Worm (Caenorhabditis elegans) whole organism, L1 larva: ENCODE results near the gene F18E3.13.
A peak's percentile ranks its signal among the peaks of the same experiment; 100 is the strongest.

Source experiments
- C04F5.9 ChIP-seq: sonication (generic microtip); optimal IDR thresholded peaks from 2 replicates; lab custom pipeline; 2016; ENCODE audit warnings: missing genetic modification characterization, missing compliant biosample characterization
- C34B4.2 ChIP-seq: sonication (generic microtip); optimal IDR thresholded peaks from 2 replicates; lab custom pipeline; 2017; ENCODE audit warnings: mild to moderate bottlenecking, missing genetic modification characterization, missing compliant biosample characterization
- Y116A8C.19 ChIP-seq: sonication (generic microtip); optimal IDR thresholded peaks from 2 replicates; lab custom pipeline; 2016; ENCODE audit warnings: missing compliant biosample characterization, missing genetic modification characterization, borderline replicate concordance
- blmp-1 ChIP-seq: fragments of 150-350 bp; optimal IDR thresholded peaks from 2 replicates; lab custom pipeline; 2014; ENCODE audit warnings: missing biosample characterization, missing genetic modification characterization
- ceh-63 ChIP-seq: fragments of 200-800 bp; sonication (Bioruptor generic); optimal IDR thresholded peaks from 2 replicates; lab custom pipeline; 2018; ENCODE audit warnings: mild to moderate bottlenecking, missing genetic modification characterization, missing compliant biosample characterization
- ceh-8 ChIP-seq: fragments of 200-800 bp; sonication (Bioruptor generic); optimal IDR thresholded peaks from 2 replicates; lab custom pipeline; 2018; ENCODE audit warnings: mild to moderate bottlenecking, missing genetic modification characterization, moderate library complexity, missing compliant biosample characterization
- ceh-82 ChIP-seq, 3 experiments: fragments of 150-350 bp in 1 of 3; sonication (generic microtip) in 2 of 3; optimal IDR thresholded peaks; 2 replicates each; lab custom pipeline; 2014 to 2017; ENCODE audit warnings: missing biosample characterization in 3 of 3, missing genetic modification characterization in 3 of 3
- efl-1 ChIP-seq, 4 experiments: fragments of 150-350 bp; optimal IDR thresholded peaks in 3 of 4; peaks in 1 of 4; 1 replicate in 1 of 4; 2 replicates in 3 of 4; lab custom pipeline; 2014; ENCODE audit warnings: missing biosample characterization in 2 of 4, missing genetic modification characterization in 2 of 4, missing genetic modification reagents in 2 of 4
- elt-3 ChIP-seq, 6 experiments: fragments of 150-350 bp in 1 of 6; sonication (generic microtip); optimal IDR thresholded peaks; 2 replicates each; lab custom pipeline; 2017 to 2018; ENCODE audit warnings: missing biosample characterization in 6 of 6, missing genetic modification characterization in 6 of 6, inconsistent platforms in 1 of 6
- fkh-8 ChIP-seq: sonication (generic microtip); optimal IDR thresholded peaks from 2 replicates; lab custom pipeline; 2016; ENCODE audit warnings: mild to moderate bottlenecking, missing genetic modification characterization, missing compliant biosample characterization
- hlh-4 ChIP-seq: sonication (generic microtip); optimal IDR thresholded peaks from 2 replicates; lab custom pipeline; 2016; ENCODE audit warnings: mild to moderate bottlenecking, missing genetic modification characterization, missing compliant biosample characterization
- irx-1 ChIP-seq: sonication (generic microtip); optimal IDR thresholded peaks from 2 replicates; lab custom pipeline; 2016; ENCODE audit warnings: missing genetic modification characterization, missing compliant biosample characterization
- lin-13 ChIP-seq: fragments of 150-350 bp; optimal IDR thresholded peaks from 2 replicates; lab custom pipeline; 2014; ENCODE audit warnings: missing biosample characterization, missing genetic modification reagents, missing genetic modification characterization
- lin-14 ChIP-seq: fragments of 200-800 bp; sonication (Bioruptor generic); optimal IDR thresholded peaks from 2 replicates; lab custom pipeline; 2018; ENCODE audit warnings: mild to moderate bottlenecking, missing genetic modification characterization, moderate library complexity, missing compliant biosample characterization
- lin-15B ChIP-seq: fragments of 150-350 bp; sonication (generic microtip); optimal IDR thresholded peaks from 3 replicates; lab custom pipeline; 2014; ENCODE audit warnings: missing biosample characterization, missing genetic modification characterization
- mab-9 ChIP-seq: fragments of 200-800 bp; sonication (Bioruptor generic); IDR thresholded peaks from 2 replicates; pipeline ENCODE4 v1.3.6; 2022; ENCODE audit warnings: missing genetic modification reagents, missing genetic modification characterization, missing compliant biosample characterization
- mef-2 ChIP-seq: fragments of 150-350 bp; optimal IDR thresholded peaks from 2 replicates; lab custom pipeline; 2014; ENCODE audit warnings: missing biosample characterization, missing genetic modification characterization
- nhr-19 ChIP-seq: fragments of 200-800 bp; sonication (Bioruptor generic); conservative IDR thresholded peaks from 2 replicates; pipeline ENCODE4 v1.3.6; 2022; ENCODE audit warnings: missing genetic modification characterization, missing compliant biosample characterization
- nhr-237 ChIP-seq: fragments of 150-350 bp; optimal IDR thresholded peaks from 2 replicates; lab custom pipeline; 2014; ENCODE audit warnings: missing biosample characterization, missing genetic modification characterization
- nhr-71 ChIP-seq: sonication (generic microtip); optimal IDR thresholded peaks from 2 replicates; lab custom pipeline; 2016; ENCODE audit warnings: mild to moderate bottlenecking, missing genetic modification characterization, moderate library complexity, missing compliant biosample characterization
- nhr-85 ChIP-seq: sonication (generic microtip); peaks from one replicate; lab custom pipeline; 2016; ENCODE audit warnings: missing genetic modification characterization, inconsistent platforms, missing compliant biosample characterization
- nhr-90 ChIP-seq: sonication (generic microtip); optimal IDR thresholded peaks from 2 replicates; lab custom pipeline; 2016; ENCODE audit warnings: mild to moderate bottlenecking, missing genetic modification characterization, missing compliant biosample characterization; ENCODE audit not compliant: poor library complexity
- pax-3 ChIP-seq: fragments of 200-800 bp; sonication (Bioruptor generic); optimal IDR thresholded peaks from 2 replicates; lab custom pipeline; 2018; ENCODE audit warnings: mild to moderate bottlenecking, missing genetic modification characterization, moderate library complexity, missing compliant biosample characterization
- sptf-1 ChIP-seq: fragments of 150-350 bp; optimal IDR thresholded peaks from 2 replicates; lab custom pipeline; 2014; ENCODE audit warnings: missing biosample characterization, missing genetic modification characterization
- tbx-2 ChIP-seq: sonication (generic microtip); optimal IDR thresholded peaks from 2 replicates; lab custom pipeline; 2016; ENCODE audit warnings: missing genetic modification characterization, missing compliant biosample characterization
- unc-130 ChIP-seq: fragments of 150-350 bp; optimal IDR thresholded peaks from 2 replicates; lab custom pipeline; 2017; ENCODE audit warnings: missing biosample characterization, missing genetic modification characterization, inconsistent platforms
- unc-86 ChIP-seq: sonication (generic microtip); optimal IDR thresholded peaks from 2 replicates; lab custom pipeline; 2016; ENCODE audit warnings: missing genetic modification characterization, missing compliant biosample characterization
- unc-98 ChIP-seq: fragments of 200-800 bp; sonication (Bioruptor generic); IDR thresholded peaks from 2 replicates; pipeline ENCODE4 v1.3.6; 2022; ENCODE audit warnings: missing genetic modification characterization, missing compliant biosample characterization
- ztf-11 ChIP-seq, 2 experiments: sonication (generic microtip); optimal IDR thresholded peaks; 2 replicates each; lab custom pipeline; 2016 to 2017; ENCODE audit warnings: missing genetic modification characterization in 2 of 2, missing biosample characterization in 1 of 2, missing compliant biosample characterization in 1 of 2

Gene F18E3.13

DNA sequence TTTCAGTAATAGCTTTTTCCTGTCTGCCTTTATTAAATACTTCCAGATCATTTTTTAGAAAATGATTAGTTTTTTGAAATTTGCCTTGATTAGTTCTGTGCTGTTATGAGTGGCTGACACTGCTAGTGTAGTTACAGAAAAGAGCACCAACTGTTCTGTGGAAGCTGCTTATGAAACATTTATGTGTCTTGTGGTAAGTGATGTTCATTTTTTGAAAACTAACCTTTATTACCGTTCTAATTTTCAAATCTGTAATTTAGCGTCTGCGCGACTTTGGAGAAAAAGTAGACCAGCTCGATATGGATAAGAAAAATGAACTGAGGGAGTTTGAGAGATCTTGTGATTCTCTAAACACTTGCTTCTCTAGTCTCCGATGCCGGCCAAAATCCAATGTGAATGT is 46.4 kb upstream of the F18E3.13 start, which contains the start of gene srj-14:
TSS of gene srj-14 (plus strand) at position 131 of the 400 bp plus-strand sequence.
- no peak for TF ChIP-seq ztf-11 (tag; optimal IDR thresholded peaks at IDR 0.05; lab: Kevin White, UChicago)
- TF ChIP-seq mab-9 (GFP tag; lab: Robert Waterston, UW) = no peak
- TF ChIP-seq mef-2 = no peak
- TF ChIP-seq efl-1 (optimal IDR thresholded peaks at IDR 0.05; lab: Kevin White, UChicago) = no peak
- peak in 1 of 2 experiments; percentile 77 for TF ChIP-seq efl-1 (GFP tag; optimal IDR thresholded peaks at IDR 0.05 in 1 of 2; lab: Kevin White, UChicago)
- no peak for TF ChIP-seq lin-13

DNA sequence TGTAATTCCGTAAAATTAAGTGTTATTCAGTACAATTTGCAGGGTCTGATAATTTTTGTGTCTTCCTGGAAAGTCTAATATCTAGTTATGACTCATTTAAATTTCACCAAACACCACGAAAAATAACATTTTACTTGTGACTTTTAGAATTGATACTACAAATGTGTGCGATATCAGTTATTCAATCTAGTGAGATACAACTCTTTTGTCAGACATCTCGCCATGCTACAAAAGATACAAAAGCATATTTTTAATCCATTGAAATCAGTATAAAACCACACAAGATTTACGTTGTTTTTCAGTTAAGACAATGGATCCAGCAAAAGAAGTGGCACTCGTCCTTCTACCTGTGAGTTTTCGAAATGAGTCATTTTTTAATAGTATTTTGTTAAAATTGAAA is 41.9 kb upstream of the F18E3.13 start, which contains the start of gene srx-56:
TSS of gene srx-56 (plus strand) at position 301 of the 400 bp plus-strand sequence.
- TF ChIP-seq lin-14 = no peak
- TF ChIP-seq fkh-8 = peak; percentile 50

DNA sequence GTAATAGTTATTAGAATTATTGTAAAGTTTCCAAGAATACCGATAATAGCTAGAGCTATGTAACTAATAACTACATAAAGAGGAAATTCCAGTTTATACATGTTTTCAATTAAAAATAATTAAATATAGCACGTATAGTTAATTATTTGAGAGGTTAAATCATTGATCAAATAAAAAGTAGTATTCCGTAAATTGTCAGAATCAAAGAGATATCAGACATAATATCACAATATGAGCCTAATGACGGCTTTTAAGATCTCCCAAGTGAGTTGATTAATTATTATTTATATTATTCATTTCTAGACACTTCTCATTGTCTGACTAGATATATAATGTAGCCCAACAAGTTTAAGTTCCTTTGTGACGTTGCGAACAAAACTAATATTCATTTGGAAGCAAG is 36.6 kb upstream of the F18E3.13 start, which contains the start of gene srsx-24:
TSS of gene srsx-24 (minus strand) at position 101 of the 400 bp plus-strand sequence.
- TF ChIP-seq ceh-8 (GFP tag; lab: Kevin White, UChicago) (peak; percentile 40), elt-3 (tag; optimal IDR thresholded peaks at IDR 0.05; lab: Kevin White, UChicago) (no peak), sptf-1 (tag; lab: Kevin White, UChicago) (no peak)
- TF ChIP-seq, all 84 proteins: peak for 1

DNA sequence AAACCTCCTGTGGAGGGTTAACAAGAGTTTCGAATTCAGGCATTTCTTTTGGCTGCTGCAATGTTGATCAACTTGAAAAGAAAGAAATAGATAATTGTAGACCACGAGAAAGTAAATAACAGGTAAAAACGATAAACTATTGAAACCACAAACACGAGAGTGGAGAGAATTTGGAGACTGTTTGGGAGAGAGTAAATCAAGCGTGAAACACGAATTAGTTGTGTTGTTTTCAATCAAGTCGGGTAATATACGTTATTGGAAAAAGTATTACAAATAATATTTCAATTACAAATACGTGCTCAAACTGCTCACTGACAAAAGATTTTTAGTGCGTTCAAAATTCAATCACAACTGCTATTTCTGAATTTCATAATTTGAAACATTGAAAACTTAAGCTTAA is 35.0 kb upstream of the F18E3.13 start, which contains the start of gene C03G6.17:
TSS of gene C03G6.17 (minus strand) at position 101 of the 400 bp plus-strand sequence.
- TF ChIP-seq unc-86 = no peak
- peak; percentile 22 for TF ChIP-seq blmp-1 (tag; lab: Kevin White, UChicago)
- peak; percentile 63 for TF ChIP-seq nhr-85 (tag; lab: Kevin White, UChicago)
- TF ChIP-seq irx-1 (tag; lab: Kevin White, UChicago) = no peak

DNA sequence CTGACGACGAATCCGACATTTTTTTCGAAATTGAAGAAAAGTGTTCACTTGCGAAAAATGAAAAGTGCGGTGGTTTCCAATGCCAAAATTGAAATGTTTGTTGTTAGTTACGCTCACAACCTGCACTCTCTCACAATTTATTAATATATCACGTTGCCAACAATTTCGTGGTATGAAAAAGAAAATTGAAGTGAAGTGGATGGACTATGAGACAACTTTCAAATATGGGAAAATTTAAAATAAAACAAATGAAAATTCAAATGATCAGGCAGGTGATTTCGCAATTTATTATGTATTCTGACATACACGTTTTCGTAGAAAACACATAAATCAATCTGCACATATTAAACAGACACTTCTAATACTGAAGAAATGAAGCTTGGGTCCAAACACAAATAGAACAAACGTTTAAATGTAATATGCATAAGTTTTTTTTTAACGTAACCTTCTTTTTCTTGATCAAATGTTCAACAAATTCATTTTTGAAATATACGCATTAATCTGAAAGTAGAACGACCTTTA is 29.9 kb upstream of the F18E3.13 start, which contains the start of gene srp-6:
TSS of gene srp-6 (minus strand) at position 51 of the 522 bp plus-strand sequence.
- TF ChIP-seq nhr-71 (tag; lab: Kevin White, UChicago) (peak; percentile 47), blmp-1 (tag; lab: Kevin White, UChicago) (peak; percentile 35), lin-14 (peak; percentile 37), nhr-19 (no peak), fkh-8 (peak; percentile 42), efl-1 (optimal IDR thresholded peaks at IDR 0.05; lab: Kevin White, UChicago) (no peak), efl-1 (GFP tag; optimal IDR thresholded peaks at IDR 0.05 in 1 of 2; lab: Kevin White, UChicago) (peak in 1 of 2 experiments; percentile 5), hlh-4 (tag; lab: Kevin White, UChicago) (peak; percentile 57), nhr-237 (no peak)

DNA sequence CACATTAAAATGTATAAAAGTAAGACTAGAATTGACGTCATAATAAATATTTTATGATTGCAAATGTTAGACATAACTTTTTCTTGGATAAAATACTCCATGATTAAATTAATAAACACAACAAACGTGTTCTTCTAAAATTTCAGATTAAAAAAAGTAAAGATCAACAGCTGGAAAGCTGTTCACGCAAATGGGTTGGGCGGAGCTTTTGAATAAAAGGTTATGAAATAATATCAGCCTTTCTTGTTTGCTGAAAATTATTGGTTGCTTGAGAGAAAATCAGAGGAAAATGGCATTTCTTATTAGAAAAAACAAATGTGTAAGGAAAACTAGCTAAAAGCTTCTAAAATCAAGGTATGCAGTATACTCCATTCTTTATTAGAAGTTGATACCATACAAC is 28.2 kb upstream of the F18E3.13 start, which contains the start of gene C02H6.3:
TSS of gene C02H6.3 (minus strand) at position 101 of the 400 bp plus-strand sequence.
- TF ChIP-seq nhr-90 (tag; lab: Kevin White, UChicago) (no peak), ceh-63 (GFP tag; lab: Kevin White, UChicago) (no peak), C34B4.2 (no peak), C04F5.9 (no peak), ceh-82 (tag; optimal IDR thresholded peaks at IDR 0.05; lab: Kevin White, UChicago) (no peak), tbx-2 (tag; lab: Kevin White, UChicago) (no peak), unc-98 (GFP tag; lab: Robert Waterston, UW) (no peak), unc-130 (tag; lab: Kevin White, UChicago) (no peak), lin-15B (no peak), pax-3 (tag; lab: Kevin White, UChicago) (no peak), Y116A8C.19 (no peak), elt-3 (tag; optimal IDR thresholded peaks at IDR 0.05; lab: Kevin White, UChicago) (no peak)
